Fruit fly (Drosophila melanogaster) Kc167 (cell line): ENCODE data around the gene fd3F.
A peak's percentile ranks its signal among the peaks of the same experiment; 100 is the strongest.

Experiments
- Sin3A ChIP-seq: fragments of >200 bp; optimal IDR thresholded peaks from 2 replicates; lab custom pipeline; 2018; ENCODE audit warnings: missing external identifiers
- h ChIP-seq: fragments of >200 bp; optimal IDR thresholded peaks from 3 replicates; lab custom pipeline; 2018; ENCODE audit warnings: missing external identifiers
- insv ChIP-seq: fragments of >200 bp; optimal IDR thresholded peaks from 3 replicates; lab custom pipeline; 2018; ENCODE audit warnings: missing external identifiers
- psq ChIP-seq: fragments of >200 bp; optimal IDR thresholded peaks from 2 replicates; lab custom pipeline; 2017; ENCODE audit warnings: missing external identifiers
- ttk ChIP-seq: sonication (Bioruptor generic); optimal IDR thresholded peaks from 2 replicates; lab custom pipeline; 2017; ENCODE audit warnings: missing external identifiers

DNA sequence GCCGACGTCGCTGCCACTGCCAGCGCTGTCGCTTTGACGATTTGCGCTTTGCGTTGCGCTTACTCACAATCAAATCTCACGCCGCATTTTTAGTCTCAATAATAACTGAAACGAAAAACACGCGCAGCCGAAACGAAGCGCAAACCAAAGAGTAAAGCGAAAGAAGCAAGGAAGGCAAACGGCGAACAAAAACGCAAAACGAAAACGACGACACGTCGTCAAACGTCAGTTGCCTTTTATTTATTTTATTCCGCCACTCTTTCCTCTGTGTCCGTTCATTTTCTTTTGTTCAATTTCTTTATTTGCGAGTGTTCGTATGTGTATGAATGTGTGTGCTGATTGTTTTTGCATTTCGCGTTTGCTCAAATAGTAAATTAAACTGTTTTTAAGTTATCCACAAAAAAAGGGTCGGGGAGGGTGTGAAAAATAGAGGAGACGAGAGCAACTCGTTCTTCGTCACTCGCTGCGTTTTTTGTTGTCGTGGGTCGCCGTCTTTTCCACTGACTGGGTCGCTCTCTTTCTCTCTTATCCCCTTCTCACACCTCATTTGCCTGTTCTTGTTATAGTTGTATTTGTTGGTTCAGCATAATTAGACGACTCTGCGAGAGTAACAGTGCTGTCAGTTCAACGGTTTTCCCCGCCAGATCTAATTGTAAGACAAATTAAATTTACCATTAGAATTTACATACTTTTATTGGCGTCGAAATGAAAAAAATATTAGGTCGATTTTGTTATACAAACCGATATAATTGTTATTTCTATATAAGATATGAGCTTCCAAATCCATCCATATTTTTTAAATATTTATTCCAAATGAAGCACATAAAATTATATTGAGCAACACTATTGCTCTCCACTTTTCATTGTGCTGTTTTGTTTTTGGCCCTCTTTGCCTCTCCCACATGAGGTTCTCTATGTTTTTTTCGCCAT lies 29.0 kb upstream of the fd3F start:
- no peak for TF ChIP-seq h (lab: Kevin White, UChicago)
- no peak for TF ChIP-seq Sin3A (lab: Kevin White, UChicago)
- peak; percentile 54 for TF ChIP-seq psq (lab: Kevin White, UChicago)
- TF ChIP-seq ttk (lab: Kevin White, UChicago), result no peak
- no peak for TF ChIP-seq insv (lab: Kevin White, UChicago)
